Fruit fly (Drosophila melanogaster): Measurements from ENCODE around the gene Naxe.

DNA sequence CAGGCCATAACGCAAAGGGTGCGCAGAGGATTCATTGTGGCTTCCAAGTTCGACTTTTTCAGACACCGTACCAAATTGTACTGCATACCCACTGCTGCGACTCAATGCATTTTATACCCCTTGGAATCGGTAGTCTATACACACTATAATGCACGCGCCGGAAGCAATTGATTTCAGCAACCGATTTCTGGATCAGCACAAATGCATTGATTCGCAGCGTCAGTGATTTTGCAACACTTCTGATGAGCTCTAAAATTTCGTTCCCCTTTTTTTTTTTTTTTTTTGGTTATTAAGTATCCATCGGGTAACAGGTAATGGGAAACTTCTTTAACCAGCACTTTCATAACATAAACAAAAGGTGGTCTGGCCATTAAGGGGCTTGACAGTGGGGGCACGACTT is 33.4 kb downstream of the Naxe start, which contains the start of gene Yp2:
- TF ChIP-seq tj (GFP tag; optimal IDR thresholded peaks at IDR 0.05) = peak; percentile 98
- TF ChIP-seq cic (GFP tag; optimal IDR thresholded peaks at IDR 0.05) = no peak
- no peak for TF ChIP-seq kay (GFP tag; ENCODE audit: borderline replicate concordance)
- no peak for TF ChIP-seq CG7045 (GFP tag; optimal IDR thresholded peaks at IDR 0.05)
- TF ChIP-seq toe (GFP tag; optimal IDR thresholded peaks at IDR 0.05) = no peak
- TF ChIP-seq Mnt (GFP tag; optimal IDR thresholded peaks at IDR 0.05) = no peak
- TF ChIP-seq CG33017 (tag; optimal IDR thresholded peaks at IDR 0.05) = no peak
- no peak for TF ChIP-seq CG12768 (GFP tag; optimal IDR thresholded peaks at IDR 0.05)
